Fruit fly (Drosophila melanogaster) whole organism, embryonic: Measurements from ENCODE around the gene CG16753.
A peak's percentile ranks its signal among the peaks of the same experiment; 100 is the strongest.

Experiments used
- Adf1 ChIP-seq: fragments of 200-800 bp; sonication (Bioruptor generic); IDR thresholded peaks from 2 replicates; pipeline ENCODE4 v1.3.6; 2022; ENCODE audit warnings: missing biosample characterization, missing genetic modification characterization
- Blimp-1 ChIP-seq: fragments of 200-800 bp; sonication (Bioruptor generic); optimal IDR thresholded peaks from 3 replicates; lab custom pipeline; 2018; ENCODE audit warnings: missing biosample characterization, missing genetic modification characterization, mild to moderate bottlenecking, moderate library complexity, missing genetic modification reagents
- C15 ChIP-seq: fragments of 200-800 bp; sonication (Bioruptor generic); IDR thresholded peaks from 3 replicates; pipeline ENCODE4 v1.3.6; 2022; ENCODE audit warnings: missing biosample characterization, missing genetic modification characterization
- CG10267 ChIP-seq: fragments of 200-800 bp; sonication (Bioruptor generic); optimal IDR thresholded peaks from 2 replicates; lab custom pipeline; 2018; ENCODE audit warnings: missing biosample characterization, mild to moderate bottlenecking, missing genetic modification characterization, moderate library complexity
- CG10321 ChIP-seq: fragments of 200-800 bp; sonication (Bioruptor generic); IDR thresholded peaks from 2 replicates; pipeline ENCODE4 v1.3.6; 2022; ENCODE audit warnings: missing biosample characterization, missing genetic modification characterization
- CG11085 ChIP-seq: fragments of 200-800 bp; sonication (Bioruptor generic); IDR thresholded peaks from 2 replicates; pipeline ENCODE4 v1.3.6; 2022; ENCODE audit warnings: missing biosample characterization, missing genetic modification characterization
- CG11398 ChIP-seq: fragments of 200-800 bp; sonication (Bioruptor generic); optimal IDR thresholded peaks from 2 replicates; lab custom pipeline; 2016; ENCODE audit warnings: missing biosample characterization, missing genetic modification characterization
- CG11504 ChIP-seq: fragments of 200-800 bp; sonication (Bioruptor generic); optimal IDR thresholded peaks from 3 replicates; lab custom pipeline; 2019; ENCODE audit warnings: missing biosample characterization, mild to moderate bottlenecking, missing genetic modification characterization, moderate library complexity
- CG14050 ChIP-seq: fragments of 200-800 bp; sonication (Bioruptor generic); IDR thresholded peaks from 3 replicates; pipeline ENCODE4 v1.3.6; 2022; ENCODE audit warnings: missing biosample characterization, missing genetic modification characterization
- CG15696 ChIP-seq: fragments of 200-800 bp; sonication (Bioruptor generic); optimal IDR thresholded peaks from 2 replicates; lab custom pipeline; 2019; ENCODE audit warnings: missing biosample characterization, mild to moderate bottlenecking, missing genetic modification characterization, moderate library complexity
- CG33557 ChIP-seq: fragments of 200-800 bp; sonication (Bioruptor generic); optimal IDR thresholded peaks from 2 replicates; lab custom pipeline; 2019; ENCODE audit warnings: missing biosample characterization, mild to moderate bottlenecking, missing genetic modification characterization, moderate library complexity
- CG4404 ChIP-seq: fragments of 200-800 bp; sonication (Bioruptor generic); IDR thresholded peaks from 2 replicates; pipeline ENCODE4 v1.3.6; 2022; ENCODE audit warnings: missing biosample characterization, missing genetic modification characterization
- CG4854 ChIP-seq: fragments of 200-800 bp; sonication (Bioruptor generic); optimal IDR thresholded peaks from 2 replicates; lab custom pipeline; 2016; ENCODE audit warnings: missing biosample characterization, missing genetic modification characterization, inconsistent platforms
- CG5245 ChIP-seq: fragments of 200-800 bp; sonication (Bioruptor generic); optimal IDR thresholded peaks from 3 replicates; lab custom pipeline; 2016; ENCODE audit warnings: missing biosample characterization, missing genetic modification characterization
- CG6791 ChIP-seq: fragments of 200-800 bp; sonication (Bioruptor generic); IDR thresholded peaks from 3 replicates; pipeline ENCODE4 v1.3.6; 2022; ENCODE audit warnings: missing biosample characterization, missing genetic modification characterization; ENCODE audit not compliant: partially characterized antibody
- CG7271 ChIP-seq: fragments of 200-800 bp; sonication (Bioruptor generic); optimal IDR thresholded peaks from 2 replicates; lab custom pipeline; 2018; ENCODE audit warnings: missing biosample characterization, mild to moderate bottlenecking, missing genetic modification characterization, moderate library complexity
- CG8089 ChIP-seq: fragments of 200-800 bp; sonication (Bioruptor generic); optimal IDR thresholded peaks from 3 replicates; lab custom pipeline; 2016; ENCODE audit warnings: missing biosample characterization, missing genetic modification characterization
- CG8478 ChIP-seq: fragments of >200 bp; optimal IDR thresholded peaks from 2 replicates; lab custom pipeline; 2018
- CG9215 ChIP-seq: fragments of 200-800 bp; sonication (Bioruptor generic); IDR thresholded peaks from 2 replicates; pipeline ENCODE4 v1.3.6; 2022; ENCODE audit warnings: missing biosample characterization, missing genetic modification characterization
- Doc2 ChIP-seq: fragments of 200-800 bp; sonication (Bioruptor generic); IDR thresholded peaks from 2 replicates; pipeline ENCODE4 v1.3.6; 2022; ENCODE audit warnings: missing biosample characterization, missing genetic modification characterization
- Doc3 ChIP-seq: fragments of 200-800 bp; sonication (Bioruptor generic); IDR thresholded peaks from 3 replicates; pipeline ENCODE4 v1.3.6; 2022; ENCODE audit warnings: missing biosample characterization, missing genetic modification characterization; ENCODE audit not compliant: partially characterized antibody
- Dp ChIP-seq: fragments of 200-800 bp; sonication (Bioruptor generic); optimal IDR thresholded peaks from 2 replicates; lab custom pipeline; 2018; ENCODE audit warnings: missing biosample characterization, mild to moderate bottlenecking, missing genetic modification characterization, moderate library complexity
- HLH3B ChIP-seq: fragments of 200-800 bp; sonication (Bioruptor generic); IDR thresholded peaks from 2 replicates; pipeline ENCODE4 v1.3.6; 2022; ENCODE audit warnings: missing biosample characterization, missing genetic modification characterization
- Hr39 ChIP-seq: fragments of >200 bp; optimal IDR thresholded peaks from 2 replicates; lab custom pipeline; 2017
- Hr78 ChIP-seq, 2 experiments: fragments of 200-800 bp in 1 of 2; fragments of >200 bp in 1 of 2; sonication (Bioruptor generic) in 1 of 2; optimal IDR thresholded peaks; 2 replicates each; lab custom pipeline; 2017 to 2019; ENCODE audit warnings: missing biosample characterization in 2 of 2, missing genetic modification characterization in 2 of 2, mild to moderate bottlenecking in 1 of 2, moderate library complexity in 1 of 2
- Lhr ChIP-seq: fragments of 200-800 bp; sonication (Bioruptor generic); optimal IDR thresholded peaks from 3 replicates; lab custom pipeline; 2017; ENCODE audit warnings: mild to moderate bottlenecking, missing biosample characterization, missing genetic modification reagents, missing genetic modification characterization
- Lpt ChIP-seq: fragments of >200 bp; optimal IDR thresholded peaks from 2 replicates; lab custom pipeline; 2018; ENCODE audit warnings: missing biosample characterization, missing genetic modification characterization
- Max ChIP-seq: fragments of 200-800 bp; sonication (Bioruptor generic); optimal IDR thresholded peaks from 2 replicates; lab custom pipeline; 2016; ENCODE audit warnings: missing biosample characterization, mild to moderate bottlenecking, missing genetic modification characterization
- Med ChIP-seq: fragments of 200-800 bp; sonication (Bioruptor generic); peaks from one replicate; lab custom pipeline; 2016; ENCODE audit warnings: missing biosample characterization, missing genetic modification characterization, mild to moderate bottlenecking, inconsistent platforms, moderate library complexity
- Rx ChIP-seq: fragments of 200-800 bp; sonication (Bioruptor generic); IDR thresholded peaks from 2 replicates; pipeline ENCODE4 v1.3.6; 2022; ENCODE audit warnings: missing biosample characterization, missing genetic modification characterization
- aop ChIP-seq: fragments of 200-800 bp; sonication (Bioruptor generic); IDR thresholded peaks from 2 replicates; pipeline ENCODE4 v1.3.6; 2022; ENCODE audit warnings: missing biosample characterization, missing genetic modification characterization
- ap ChIP-seq: fragments of 200-800 bp; sonication (Bioruptor generic); IDR thresholded peaks from 2 replicates; pipeline ENCODE4 v1.3.6; 2022; ENCODE audit warnings: missing biosample characterization, missing genetic modification characterization
- chinmo ChIP-seq: fragments of 200-800 bp; sonication (Bioruptor generic); IDR thresholded peaks from 4 replicates; pipeline ENCODE4 v1.3.6; 2022; ENCODE audit warnings: missing biosample characterization, missing genetic modification characterization; ENCODE audit not compliant: partially characterized antibody
- chm ChIP-seq: fragments of 200-800 bp; sonication (Bioruptor generic); IDR thresholded peaks from 2 replicates; pipeline ENCODE4 v1.3.6; 2022; ENCODE audit warnings: missing biosample characterization, missing genetic modification characterization
- chn ChIP-seq: fragments of 200-800 bp; sonication (Bioruptor generic); optimal IDR thresholded peaks from 2 replicates; lab custom pipeline; 2016; ENCODE audit warnings: missing biosample characterization, missing genetic modification characterization
- ftz-f1 ChIP-seq: fragments of 200-800 bp; sonication (Bioruptor generic); optimal IDR thresholded peaks from 2 replicates; lab custom pipeline; 2016; ENCODE audit warnings: missing biosample characterization, missing genetic modification characterization
- gfzf ChIP-seq: fragments of 200-800 bp; sonication (Bioruptor generic); optimal IDR thresholded peaks from 2 replicates; lab custom pipeline; 2016; ENCODE audit warnings: missing biosample characterization, mild to moderate bottlenecking, missing genetic modification characterization, moderate library complexity
- hb ChIP-seq: fragments of 200-800 bp; sonication (Bioruptor generic); IDR thresholded peaks from 3 replicates; pipeline ENCODE4 v1.3.6; 2022; ENCODE audit warnings: missing biosample characterization, missing genetic modification characterization; ENCODE audit not compliant: partially characterized antibody
- kay ChIP-seq: fragments of 200-800 bp; sonication (Bioruptor generic); optimal IDR thresholded peaks from 2 replicates; lab custom pipeline; 2016; ENCODE audit warnings: missing biosample characterization, missing genetic modification characterization
- lbe ChIP-seq: fragments of 200-800 bp; sonication (Bioruptor generic); optimal IDR thresholded peaks from 2 replicates; lab custom pipeline; 2016; ENCODE audit warnings: missing biosample characterization, mild to moderate bottlenecking, missing genetic modification characterization
- nau ChIP-seq: fragments of 200-800 bp; sonication (Bioruptor generic); optimal IDR thresholded peaks from 3 replicates; lab custom pipeline; 2017; ENCODE audit warnings: missing biosample characterization, mild to moderate bottlenecking, missing genetic modification characterization, missing genetic modification reagents
- nom ChIP-seq: fragments of 200-800 bp; sonication (Bioruptor generic); optimal IDR thresholded peaks from 2 replicates; lab custom pipeline; 2017; ENCODE audit warnings: missing biosample characterization, missing genetic modification characterization, mild to moderate bottlenecking, moderate library complexity, missing genetic modification reagents
- org-1 ChIP-seq: fragments of 200-800 bp; sonication (Bioruptor generic); optimal IDR thresholded peaks from 2 replicates; lab custom pipeline; 2017; ENCODE audit warnings: missing biosample characterization, missing genetic modification characterization
- scrt ChIP-seq: fragments of 200-800 bp; sonication (Bioruptor generic); optimal IDR thresholded peaks from 2 replicates; lab custom pipeline; 2018; ENCODE audit warnings: missing biosample characterization, mild to moderate bottlenecking, missing genetic modification characterization, moderate library complexity
- slbo ChIP-seq: fragments of 200-800 bp; sonication (Bioruptor generic); IDR thresholded peaks from 2 replicates; pipeline ENCODE4 v1.3.6; 2022; ENCODE audit warnings: missing biosample characterization, missing genetic modification characterization
- tna ChIP-seq: fragments of 200-800 bp; sonication (Bioruptor generic); IDR thresholded peaks from 2 replicates; pipeline ENCODE4 v1.3.6; 2022; ENCODE audit warnings: missing biosample characterization, missing genetic modification characterization; ENCODE audit not compliant: partially characterized antibody
- vnd ChIP-seq: fragments of 200-800 bp; sonication (Bioruptor generic); IDR thresholded peaks from 3 replicates; pipeline ENCODE4 v1.3.6; 2022; ENCODE audit warnings: missing biosample characterization, missing genetic modification characterization; ENCODE audit not compliant: partially characterized antibody
- zen ChIP-seq: fragments of 200-800 bp; sonication (Bioruptor generic); optimal IDR thresholded peaks from 3 replicates; lab custom pipeline; 2018; ENCODE audit warnings: missing biosample characterization, mild to moderate bottlenecking, missing genetic modification characterization, moderate library complexity

The CG16753 gene

dm6 chr3L:3060054-3060979, 5.4 kb downstream of the CG16753 start (continued):
- TF ChIP-seq CG15696 (tag; lab: Kevin White, UChicago) (peak; percentile 94), chm (GFP tag; lab: Robert Waterston, UW) (peak; percentile 99), C15 (GFP tag; lab: Robert Waterston, UW) (peak; percentile 98), chn (GFP tag; lab: Kevin White, UChicago) (peak; percentile 98), CG7271 (tag; lab: Kevin White, UChicago) (peak; percentile 85), Dp (peak; percentile 7), nau (GFP tag; lab: Kevin White, UChicago) (peak; percentile 97), CG4404 (GFP tag; lab: Robert Waterston, UW) (peak; percentile 99), CG10267 (tag; lab: Kevin White, UChicago) (peak; percentile 88), CG6791 (GFP tag; lab: Robert Waterston, UW) (no peak), Rx (GFP tag; lab: Robert Waterston, UW) (peak; percentile 99), Doc2 (GFP tag; lab: Robert Waterston, UW) (peak; percentile 98), CG8089 (GFP tag; lab: Kevin White, UChicago) (peak; percentile 98), slbo (GFP tag; lab: Robert Waterston, UW) (peak; percentile 100), Lpt (GFP tag; lab: Kevin White, UChicago) (peak; percentile 12), ftz-f1 (GFP tag; lab: Kevin White, UChicago) (peak; percentile 96), Max (peak; percentile 96), org-1 (peak; percentile 99), nom (GFP tag; lab: Kevin White, UChicago) (peak; percentile 93), CG11398 (peak; percentile 98), Doc3 (GFP tag; lab: Robert Waterston, UW) (no peak), gfzf (GFP tag; lab: Kevin White, UChicago) (peak; percentile 14), CG11504 (tag; lab: Kevin White, UChicago) (peak; percentile 97), ap (GFP tag; lab: Robert Waterston, UW) (peak; percentile 99), CG5245 (GFP tag; lab: Kevin White, UChicago) (peak; percentile 98), CG14050 (GFP tag; lab: Robert Waterston, UW) (peak; percentile 99), zen (tag; lab: Kevin White, UChicago) (peak; percentile 94), CG8478 (lab: Kevin White, UChicago) (no peak), lbe (GFP tag; lab: Kevin White, UChicago) (peak; percentile 99), vnd (no peak), aop (peak; percentile 97), Adf1 (peak; percentile 89), CG9215 (GFP tag; lab: Robert Waterston, UW) (peak; percentile 98), CG4854 (peak; percentile 97), CG11085 (GFP tag; lab: Robert Waterston, UW) (peak; percentile 99), CG10321 (GFP tag; lab: Robert Waterston, UW) (peak; percentile 96), hb (no peak), Lhr (GFP tag; lab: Kevin White, UChicago) (peak; percentile 92), chinmo (GFP tag; lab: Robert Waterston, UW) (peak; percentile 98; the same call in 3 of the 4 replicates), HLH3B (GFP tag; lab: Robert Waterston, UW) (peak; percentile 99), Hr78 (GFP tag; optimal IDR thresholded peaks at IDR 0.05; lab: Kevin White, UChicago) (peak in 1 of 2 experiments; percentile 88), Med (peak; percentile 100), Blimp-1 (GFP tag; lab: Kevin White, UChicago) (peak; percentile 95), tna (GFP tag; lab: Robert Waterston, UW) (no peak), Hr39 (lab: Kevin White, UChicago) (no peak), scrt (GFP tag; lab: Kevin White, UChicago) (peak; percentile 95), CG33557 (GFP tag; lab: Kevin White, UChicago) (peak; percentile 82), kay (GFP tag; lab: Kevin White, UChicago) (peak; percentile 97)
